Worm (Caenorhabditis elegans) whole organism, young adult: ENCODE measurements around the gene cysl-1.

Source experiments
- C06A6.2 ChIP-seq: fragments of 200-800 bp; sonication (Bioruptor generic); conservative IDR thresholded peaks from 2 replicates; pipeline ENCODE4 v1.3.6; 2022; ENCODE audit warnings: missing genetic modification characterization, missing compliant biosample characterization
- C17E4.6 ChIP-seq: fragments of 200-800 bp; sonication (Bioruptor generic); IDR thresholded peaks from 2 replicates; pipeline ENCODE4 v1.3.6; 2022; ENCODE audit warnings: missing genetic modification reagents, missing genetic modification characterization, missing compliant biosample characterization
- F10E7.11 ChIP-seq: sonication (generic microtip); optimal IDR thresholded peaks from 2 replicates; lab custom pipeline; 2017; ENCODE audit warnings: mild to moderate bottlenecking, missing genetic modification characterization, moderate library complexity, missing compliant biosample characterization
- F22D6.2 ChIP-seq: sonication (generic microtip); optimal IDR thresholded peaks from 2 replicates; lab custom pipeline; 2016; ENCODE audit warnings: mild to moderate bottlenecking, missing genetic modification characterization, missing compliant biosample characterization
- F23B12.7 ChIP-seq: sonication (generic microtip); optimal IDR thresholded peaks from 2 replicates; lab custom pipeline; 2017; ENCODE audit warnings: missing genetic modification characterization, mild to moderate bottlenecking, missing compliant biosample characterization, antibody characterized with exemption, moderate library complexity; ENCODE audit not compliant: insufficient read depth
- F37B4.10 ChIP-seq: fragments of 200-800 bp; sonication (Bioruptor generic); IDR thresholded peaks from 2 replicates; pipeline ENCODE4 v1.3.6; 2022; ENCODE audit warnings: missing genetic modification characterization, missing compliant biosample characterization
- F49E8.2 ChIP-seq: sonication (generic microtip); optimal IDR thresholded peaks from 3 replicates; lab custom pipeline; 2017; ENCODE audit warnings: missing genetic modification characterization, mild to moderate bottlenecking, missing compliant biosample characterization, antibody characterized with exemption, moderate library complexity; ENCODE audit not compliant: insufficient read depth
- F57A8.1 ChIP-seq: fragments of 200-800 bp; sonication (Bioruptor generic); optimal IDR thresholded peaks from 2 replicates; lab custom pipeline; 2018; ENCODE audit warnings: mild to moderate bottlenecking, missing genetic modification characterization, moderate library complexity, missing compliant biosample characterization
- K11D2.4 ChIP-seq: fragments of 200-800 bp; sonication (Bioruptor generic); IDR thresholded peaks from 2 replicates; pipeline ENCODE4 v1.3.6; 2022; ENCODE audit warnings: missing genetic modification reagents, missing genetic modification characterization, missing compliant biosample characterization
- K12H6.12 ChIP-seq: fragments of 200-800 bp; sonication (Bioruptor generic); optimal IDR thresholded peaks from 2 replicates; lab custom pipeline; 2018; ENCODE audit warnings: mild to moderate bottlenecking, missing genetic modification characterization, missing compliant biosample characterization
- T07F8.4 ChIP-seq: sonication (generic microtip); optimal IDR thresholded peaks from 2 replicates; lab custom pipeline; 2016; ENCODE audit warnings: mild to moderate bottlenecking, missing genetic modification characterization, moderate library complexity, missing compliant biosample characterization
- T26A5.8 ChIP-seq: sonication (generic microtip); optimal IDR thresholded peaks from 2 replicates; lab custom pipeline; 2016; ENCODE audit warnings: missing genetic modification characterization, missing compliant biosample characterization
- Y53F4B.3 ChIP-seq: fragments of 200-800 bp; sonication (Bioruptor generic); IDR thresholded peaks from 2 replicates; pipeline ENCODE4 v1.3.6; 2022; ENCODE audit warnings: missing genetic modification reagents, missing genetic modification characterization, missing compliant biosample characterization
- atf-7 ChIP-seq: sonication (generic microtip); optimal IDR thresholded peaks from 2 replicates; lab custom pipeline; 2017; ENCODE audit warnings: mild to moderate bottlenecking, missing genetic modification characterization, missing compliant biosample characterization
- bed-2 ChIP-seq: fragments of 200-800 bp; sonication (Bioruptor generic); IDR thresholded peaks from 2 replicates; pipeline ENCODE4 v1.3.6; 2022; ENCODE audit warnings: missing genetic modification reagents, missing genetic modification characterization, missing compliant biosample characterization
- cebp-2 ChIP-seq: fragments of 200-800 bp; sonication (Bioruptor generic); IDR thresholded peaks from 2 replicates; pipeline ENCODE4 v1.3.6; 2022; ENCODE audit warnings: missing genetic modification characterization, missing compliant biosample characterization
- ceh-58 ChIP-seq: fragments of 200-800 bp; sonication (Bioruptor generic); IDR thresholded peaks from 2 replicates; pipeline ENCODE4 v1.3.6; 2022; ENCODE audit warnings: missing genetic modification characterization, missing compliant biosample characterization
- die-1 ChIP-seq: sonication (generic microtip); optimal IDR thresholded peaks from 2 replicates; lab custom pipeline; 2016; ENCODE audit warnings: missing genotype, mild to moderate bottlenecking, missing genetic modification characterization, missing compliant biosample characterization
- dpl-1 ChIP-seq: fragments of 150-350 bp; optimal IDR thresholded peaks from 2 replicates; lab custom pipeline; 2014; ENCODE audit warnings: missing biosample characterization, missing genetic modification reagents, missing genetic modification characterization
- egl-18 ChIP-seq: fragments of 200-800 bp; sonication (Bioruptor generic); IDR thresholded peaks from 2 replicates; pipeline ENCODE4 v1.3.6; 2022; ENCODE audit warnings: missing genetic modification reagents, missing genetic modification characterization, missing compliant biosample characterization
- ekl-4 ChIP-seq: fragments of 200-800 bp; sonication (Bioruptor generic); IDR thresholded peaks from 2 replicates; pipeline ENCODE4 v1.3.6; 2022; ENCODE audit warnings: missing genetic modification reagents, missing genetic modification characterization, missing compliant biosample characterization
- fkh-3 ChIP-seq: sonication (generic microtip); optimal IDR thresholded peaks from 2 replicates; lab custom pipeline; 2016; ENCODE audit warnings: mild to moderate bottlenecking, missing genetic modification characterization, missing compliant biosample characterization
- him-1 ChIP-seq: sonication (generic microtip); optimal IDR thresholded peaks from 2 replicates; lab custom pipeline; 2016; ENCODE audit warnings: missing genotype, missing genetic modification reagents, missing genetic modification characterization, missing compliant biosample characterization
- hlh-12 ChIP-seq: sonication (generic microtip); optimal IDR thresholded peaks from 2 replicates; lab custom pipeline; 2016; ENCODE audit warnings: missing genetic modification characterization, missing compliant biosample characterization
- hlh-26 ChIP-seq: fragments of 200-800 bp; sonication (Bioruptor generic); conservative IDR thresholded peaks from 2 replicates; pipeline ENCODE4 v1.3.6; 2022; ENCODE audit warnings: missing genetic modification reagents, missing genetic modification characterization, missing compliant biosample characterization
- let-607 ChIP-seq, 2 experiments: fragments of 200-800 bp in 1 of 2; sonication (Bioruptor generic) in 1 of 2; sonication (generic microtip) in 1 of 2; optimal IDR thresholded peaks; 2 replicates each; lab custom pipeline; 2016 to 2018; ENCODE audit warnings: mild to moderate bottlenecking in 2 of 2, missing compliant biosample characterization in 2 of 2, missing genetic modification characterization in 2 of 2, moderate library complexity in 2 of 2, missing genotype in 1 of 2
- lin-35 ChIP-seq, 3 experiments: fragments of 150-350 bp in 2 of 3; sonication (generic microtip) in 1 of 3; optimal IDR thresholded peaks; 2 replicates each; lab custom pipeline; 2014 to 2018; ENCODE audit warnings: missing biosample characterization in 3 of 3, missing genetic modification characterization in 3 of 3, missing genetic modification reagents in 3 of 3
- lsy-27 ChIP-seq: sonication (generic microtip); optimal IDR thresholded peaks from 2 replicates; lab custom pipeline; 2017; ENCODE audit warnings: missing genetic modification characterization, mild to moderate bottlenecking, missing compliant biosample characterization, antibody characterized with exemption, missing genotype, borderline replicate concordance; ENCODE audit not compliant: insufficient read depth
- madf-6 ChIP-seq: fragments of 200-800 bp; sonication (Bioruptor generic); IDR thresholded peaks from 2 replicates; pipeline ENCODE4 v1.3.6; 2022; ENCODE audit warnings: missing genetic modification reagents, missing genetic modification characterization, missing compliant biosample characterization
- madf-8 ChIP-seq: fragments of 200-800 bp; sonication (Bioruptor generic); conservative IDR thresholded peaks from 2 replicates; pipeline ENCODE4 v1.3.6; 2022; ENCODE audit warnings: missing genetic modification reagents, missing genetic modification characterization, missing compliant biosample characterization
- mes-4 ChIP-seq: sonication (generic microtip); optimal IDR thresholded peaks from 2 replicates; lab custom pipeline; 2016; ENCODE audit warnings: missing genotype, missing genetic modification characterization, missing compliant biosample characterization
- nhr-179 ChIP-seq: sonication (generic microtip); optimal IDR thresholded peaks from 2 replicates; lab custom pipeline; 2016; ENCODE audit warnings: mild to moderate bottlenecking, missing genetic modification characterization, missing compliant biosample characterization
- pbrm-1 ChIP-seq: fragments of 200-800 bp; sonication (Bioruptor generic); IDR thresholded peaks from 2 replicates; pipeline ENCODE4 v1.3.6; 2022; ENCODE audit warnings: missing genetic modification reagents, missing genetic modification characterization, missing compliant biosample characterization
- pha-4 ChIP-seq: fragments of 150-350 bp; sonication (generic microtip); optimal IDR thresholded peaks from 2 replicates; lab custom pipeline; 2014; ENCODE audit warnings: missing biosample characterization, missing genetic modification reagents, missing genetic modification characterization
- rec-8 ChIP-seq, 2 experiments: sonication (generic microtip); optimal IDR thresholded peaks; 2 replicates each; lab custom pipeline; 2016; ENCODE audit warnings: mild to moderate bottlenecking in 2 of 2, missing genetic modification characterization in 2 of 2, missing genetic modification reagents in 2 of 2, missing genotype in 2 of 2, missing biosample characterization in 1 of 2, missing compliant biosample characterization in 1 of 2, moderate library complexity in 1 of 2
- repo-1 ChIP-seq: sonication (generic microtip); optimal IDR thresholded peaks from 2 replicates; lab custom pipeline; 2017; ENCODE audit warnings: mild to moderate bottlenecking, missing genetic modification characterization, missing compliant biosample characterization
- rpc-1 ChIP-seq, 2 experiments: fragments of 150-350 bp in 1 of 2; sonication (generic microtip) in 1 of 2; optimal IDR thresholded peaks; 2 replicates each; lab custom pipeline; 2014 to 2018; ENCODE audit warnings: missing biosample characterization in 1 of 2, missing genetic modification characterization in 1 of 2, missing genetic modification reagents in 1 of 2, missing genotype in 1 of 2
- snpc-1.3 ChIP-seq: sonication (generic microtip); optimal IDR thresholded peaks from 2 replicates; lab custom pipeline; 2017; ENCODE audit warnings: missing genetic modification characterization, mild to moderate bottlenecking, missing compliant biosample characterization, antibody characterized with exemption, moderate library complexity, missing genotype, missing genetic modification reagents; ENCODE audit not compliant: insufficient read depth
- sptf-2 ChIP-seq: fragments of 200-800 bp; sonication (Bioruptor generic); optimal IDR thresholded peaks from 2 replicates; lab custom pipeline; 2018; ENCODE audit warnings: mild to moderate bottlenecking, missing genetic modification characterization, missing compliant biosample characterization
- zfh-2 ChIP-seq: fragments of 200-800 bp; sonication (Bioruptor generic); conservative IDR thresholded peaks from 2 replicates; pipeline ENCODE4 v1.3.6; 2022; ENCODE audit warnings: missing genetic modification reagents, missing genetic modification characterization, missing compliant biosample characterization
- ztf-22 ChIP-seq: fragments of 200-800 bp; sonication (Bioruptor generic); optimal IDR thresholded peaks from 2 replicates; lab custom pipeline; 2018; ENCODE audit warnings: mild to moderate bottlenecking, missing genetic modification characterization, moderate library complexity, missing compliant biosample characterization

cysl-1 gene

ce11 chrX:9932226-9932773 is 22.0 kb downstream of the cysl-1 start, which contains the start of gene tsp-21 (continued):
- TF ChIP-seq F37B4.10 (GFP tag; lab: Robert Waterston, UW) (no peak), pbrm-1 (0 out of 2 replicates have a peak, but pooled peaks have one; percentile 16), rec-8 (tag; optimal IDR thresholded peaks at IDR 0.05; lab: Kevin White, UChicago) (no peak), C17E4.6 (GFP tag; lab: Robert Waterston, UW) (peak; percentile 59; the same call in 1 of the 2 replicates), lin-35 (GFP tag; optimal IDR thresholded peaks at IDR 0.05; lab: Kevin White, UChicago) (peak in 1 of 3 experiments; percentile 47), pha-4 (tag; lab: Kevin White, UChicago) (no peak), repo-1 (tag; lab: Kevin White, UChicago) (peak; percentile 44), F57A8.1 (GFP tag; lab: Kevin White, UChicago) (peak; percentile 27), cebp-2 (GFP tag; lab: Robert Waterston, UW) (no peak), K11D2.4 (GFP tag; lab: Robert Waterston, UW) (no peak), madf-8 (GFP tag; lab: Robert Waterston, UW) (no peak), rpc-1 (optimal IDR thresholded peaks at IDR 0.05; lab: Kevin White, UChicago) (no peak), rpc-1 (tag; optimal IDR thresholded peaks at IDR 0.05; lab: Kevin White, UChicago) (no peak), nhr-179 (tag; lab: Kevin White, UChicago) (no peak), madf-6 (GFP tag; lab: Robert Waterston, UW) (no peak), Y53F4B.3 (no peak), egl-18 (GFP tag; lab: Robert Waterston, UW) (no peak), lsy-27 (tag; lab: Kevin White, UChicago) (no peak), hlh-26 (GFP tag; lab: Robert Waterston, UW) (no peak), T07F8.4 (tag; lab: Kevin White, UChicago) (no peak), F23B12.7 (no peak), sptf-2 (GFP tag; lab: Kevin White, UChicago) (no peak), F22D6.2 (tag; lab: Kevin White, UChicago) (no peak), F10E7.11 (tag; lab: Kevin White, UChicago) (no peak), K12H6.12 (tag; lab: Kevin White, UChicago) (peak; percentile 61), fkh-3 (tag; lab: Kevin White, UChicago) (no peak), ztf-22 (no peak), let-607 (tag; optimal IDR thresholded peaks at IDR 0.05; lab: Kevin White, UChicago) (peak in 1 of 2 experiments; percentile 36), him-1 (tag; lab: Kevin White, UChicago) (no peak), hlh-12 (tag; lab: Kevin White, UChicago) (no peak), dpl-1 (GFP tag; lab: Kevin White, UChicago) (no peak), ceh-58 (no peak), zfh-2 (GFP tag; lab: Robert Waterston, UW) (peak; percentile 83), snpc-1.3 (tag; lab: Kevin White, UChicago) (no peak), C06A6.2 (0 out of 2 replicates have a peak, but pooled peaks have one; percentile 33), T26A5.8 (tag; lab: Kevin White, UChicago) (no peak), bed-2 (GFP tag; lab: Robert Waterston, UW) (no peak), F49E8.2 (no peak), die-1 (tag; lab: Kevin White, UChicago) (peak; percentile 11), ekl-4 (no peak), atf-7 (no peak), mes-4 (no peak)
